Worm (Caenorhabditis elegans) whole organism, L1 larva: Measurements from ENCODE around the gene sptl-1.

ENCODE experiments used
- C04F5.9 ChIP-seq: sonication (generic microtip); optimal IDR thresholded peaks from 2 replicates; lab custom pipeline; 2016; ENCODE audit warnings: missing genetic modification characterization, missing compliant biosample characterization
- C16A3.4 ChIP-seq: fragments of 150-350 bp; optimal IDR thresholded peaks from 2 replicates; lab custom pipeline; 2014; ENCODE audit warnings: missing biosample characterization, missing genetic modification characterization
- Y116A8C.19 ChIP-seq: sonication (generic microtip); optimal IDR thresholded peaks from 2 replicates; lab custom pipeline; 2016; ENCODE audit warnings: missing compliant biosample characterization, missing genetic modification characterization, borderline replicate concordance
- alr-1 ChIP-seq: fragments of 200-800 bp; sonication (Bioruptor generic); optimal IDR thresholded peaks from 2 replicates; lab custom pipeline; 2018; ENCODE audit warnings: borderline replicate concordance, mild to moderate bottlenecking, missing genetic modification characterization, missing compliant biosample characterization
- blmp-1 ChIP-seq: fragments of 150-350 bp; optimal IDR thresholded peaks from 2 replicates; lab custom pipeline; 2014; ENCODE audit warnings: missing biosample characterization, missing genetic modification characterization
- ceh-8 ChIP-seq: fragments of 200-800 bp; sonication (Bioruptor generic); optimal IDR thresholded peaks from 2 replicates; lab custom pipeline; 2018; ENCODE audit warnings: mild to moderate bottlenecking, missing genetic modification characterization, moderate library complexity, missing compliant biosample characterization
- ceh-88 ChIP-seq: fragments of 200-800 bp; sonication (Bioruptor generic); IDR thresholded peaks from 2 replicates; pipeline ENCODE4 v1.3.6; 2022; ENCODE audit warnings: missing genetic modification characterization, missing compliant biosample characterization
- dsc-1 ChIP-seq: sonication (generic microtip); optimal IDR thresholded peaks from 2 replicates; lab custom pipeline; 2016; ENCODE audit warnings: mild to moderate bottlenecking, missing genetic modification characterization, missing compliant biosample characterization
- egl-13 ChIP-seq: sonication (generic microtip); optimal IDR thresholded peaks from 2 replicates; lab custom pipeline; 2016; ENCODE audit warnings: missing genotype, missing genetic modification reagents, missing genetic modification characterization, missing compliant biosample characterization
- elt-2 ChIP-seq: sonication (generic microtip); optimal IDR thresholded peaks from 2 replicates; lab custom pipeline; 2016; ENCODE audit warnings: missing genetic modification characterization, mild to moderate bottlenecking, inconsistent platforms, missing compliant biosample characterization, missing genetic modification reagents
- ets-5 ChIP-seq: fragments of 200-800 bp; sonication (Bioruptor generic); IDR thresholded peaks from 2 replicates; pipeline ENCODE4 v1.3.6; 2022; ENCODE audit warnings: missing genetic modification characterization, missing compliant biosample characterization
- fos-1 ChIP-seq: fragments of 150-350 bp; optimal IDR thresholded peaks from 2 replicates; lab custom pipeline; 2014; ENCODE audit warnings: missing biosample characterization, missing genetic modification characterization
- isw-1 ChIP-seq: fragments of 200-800 bp; sonication (Bioruptor generic); IDR thresholded peaks from 2 replicates; pipeline ENCODE4 v1.3.6; 2022; ENCODE audit warnings: missing genetic modification characterization, missing compliant biosample characterization
- jun-1 ChIP-seq: fragments of 150-350 bp; optimal IDR thresholded peaks from 2 replicates; lab custom pipeline; 2014; ENCODE audit warnings: missing biosample characterization, missing genetic modification reagents, missing genetic modification characterization
- lin-13 ChIP-seq: fragments of 150-350 bp; optimal IDR thresholded peaks from 2 replicates; lab custom pipeline; 2014; ENCODE audit warnings: missing biosample characterization, missing genetic modification reagents, missing genetic modification characterization
- lin-14 ChIP-seq: fragments of 200-800 bp; sonication (Bioruptor generic); optimal IDR thresholded peaks from 2 replicates; lab custom pipeline; 2018; ENCODE audit warnings: mild to moderate bottlenecking, missing genetic modification characterization, moderate library complexity, missing compliant biosample characterization
- lin-35 ChIP-seq, 2 experiments: fragments of 150-350 bp; optimal IDR thresholded peaks; 2 replicates each; lab custom pipeline; 2014; ENCODE audit warnings: missing biosample characterization in 2 of 2, missing genetic modification characterization in 2 of 2, missing genetic modification reagents in 2 of 2
- lin-39 ChIP-seq: fragments of 150-350 bp; optimal IDR thresholded peaks from 2 replicates; lab custom pipeline; 2014; ENCODE audit warnings: missing biosample characterization, missing genetic modification reagents, missing genetic modification characterization
- lsy-2 ChIP-seq, 2 experiments: fragments of 150-350 bp; optimal IDR thresholded peaks; 2 replicates each; lab custom pipeline; 2014; ENCODE audit warnings: missing biosample characterization in 2 of 2, missing genetic modification characterization in 2 of 2
- mdl-1 ChIP-seq, 2 experiments: fragments of 150-350 bp; optimal IDR thresholded peaks; 2 replicates each; lab custom pipeline; 2014 to 2017; ENCODE audit warnings: missing biosample characterization in 2 of 2, missing genetic modification characterization in 2 of 2, inconsistent platforms in 1 of 2
- nhr-11 ChIP-seq: fragments of 150-350 bp; optimal IDR thresholded peaks from 2 replicates; lab custom pipeline; 2014; ENCODE audit warnings: missing biosample characterization, missing genetic modification characterization
- nhr-19 ChIP-seq: fragments of 200-800 bp; sonication (Bioruptor generic); conservative IDR thresholded peaks from 2 replicates; pipeline ENCODE4 v1.3.6; 2022; ENCODE audit warnings: missing genetic modification characterization, missing compliant biosample characterization
- nhr-20 ChIP-seq: sonication (generic microtip); optimal IDR thresholded peaks from 2 replicates; lab custom pipeline; 2016; ENCODE audit warnings: mild to moderate bottlenecking, missing genetic modification characterization, missing compliant biosample characterization
- nhr-237 ChIP-seq: fragments of 150-350 bp; optimal IDR thresholded peaks from 2 replicates; lab custom pipeline; 2014; ENCODE audit warnings: missing biosample characterization, missing genetic modification characterization
- nhr-71 ChIP-seq: sonication (generic microtip); optimal IDR thresholded peaks from 2 replicates; lab custom pipeline; 2016; ENCODE audit warnings: mild to moderate bottlenecking, missing genetic modification characterization, moderate library complexity, missing compliant biosample characterization
- nhr-77 ChIP-seq: fragments of 150-350 bp; optimal IDR thresholded peaks from 2 replicates; lab custom pipeline; 2014; ENCODE audit warnings: missing biosample characterization, missing genetic modification characterization
- nhr-85 ChIP-seq: sonication (generic microtip); peaks from one replicate; lab custom pipeline; 2016; ENCODE audit warnings: missing genetic modification characterization, inconsistent platforms, missing compliant biosample characterization
- pag-3 ChIP-seq: sonication (generic microtip); optimal IDR thresholded peaks from 2 replicates; lab custom pipeline; 2017; ENCODE audit warnings: missing genetic modification characterization, mild to moderate bottlenecking, missing compliant biosample characterization, antibody characterized with exemption, borderline replicate concordance; ENCODE audit not compliant: insufficient read depth
- rnt-1 ChIP-seq: sonication (generic microtip); optimal IDR thresholded peaks from 2 replicates; lab custom pipeline; 2016; ENCODE audit warnings: mild to moderate bottlenecking, missing genetic modification characterization, moderate library complexity, missing compliant biosample characterization
- skn-1 ChIP-seq: fragments of 150-350 bp; optimal IDR thresholded peaks from 2 replicates; lab custom pipeline; 2014; ENCODE audit warnings: missing biosample characterization, missing genetic modification characterization
- snpc-4 ChIP-seq: fragments of 150-350 bp; optimal IDR thresholded peaks from 2 replicates; lab custom pipeline; 2014; ENCODE audit warnings: missing biosample characterization, missing genetic modification characterization
- swsn-7 ChIP-seq: sonication (generic microtip); optimal IDR thresholded peaks from 2 replicates; lab custom pipeline; 2016; ENCODE audit warnings: missing genetic modification characterization, missing compliant biosample characterization
- tbx-2 ChIP-seq: sonication (generic microtip); optimal IDR thresholded peaks from 2 replicates; lab custom pipeline; 2016; ENCODE audit warnings: missing genetic modification characterization, missing compliant biosample characterization
- unc-86 ChIP-seq: sonication (generic microtip); optimal IDR thresholded peaks from 2 replicates; lab custom pipeline; 2016; ENCODE audit warnings: missing genetic modification characterization, missing compliant biosample characterization
- unc-98 ChIP-seq: fragments of 200-800 bp; sonication (Bioruptor generic); IDR thresholded peaks from 2 replicates; pipeline ENCODE4 v1.3.6; 2022; ENCODE audit warnings: missing genetic modification characterization, missing compliant biosample characterization
- xbp-1 ChIP-seq: sonication (generic microtip); optimal IDR thresholded peaks from 2 replicates; lab custom pipeline; 2016; ENCODE audit warnings: missing genetic modification characterization, missing compliant biosample characterization
- zag-1 ChIP-seq: fragments of 150-350 bp; optimal IDR thresholded peaks from 2 replicates; lab custom pipeline; 2014; ENCODE audit warnings: missing biosample characterization, missing genetic modification characterization
- ztf-4 ChIP-seq: fragments of 150-350 bp; optimal IDR thresholded peaks from 2 replicates; lab custom pipeline; 2014; ENCODE audit warnings: missing biosample characterization, missing genetic modification characterization

Gene sptl-1

DNA sequence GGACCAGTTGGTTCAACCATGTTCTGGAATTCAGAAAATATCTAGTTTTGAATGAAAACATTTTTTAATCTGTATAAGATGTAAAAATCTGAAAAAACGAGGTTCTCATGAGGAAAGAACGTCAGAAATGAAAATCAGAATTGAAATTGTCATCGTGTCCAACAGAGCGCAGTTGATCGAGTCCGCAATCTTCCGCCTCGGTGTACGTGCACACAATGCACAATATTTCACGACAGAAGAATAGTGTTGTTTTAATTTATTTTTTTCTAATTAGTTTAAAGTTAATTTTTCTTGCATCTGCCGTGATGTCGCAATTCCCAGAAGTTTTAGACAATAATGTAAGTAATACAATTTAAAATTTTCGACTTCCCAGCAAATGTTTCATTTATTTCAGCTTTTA, 7.8 kb upstream of the sptl-1 start, which contains the start of gene nfyc-1 (continued):
- peak in 1 of 2 experiments; percentile 73 for TF ChIP-seq mdl-1 (tag; optimal IDR thresholded peaks at IDR 0.05; lab: Kevin White, UChicago)
- peak; percentile 100 for TF ChIP-seq skn-1
- peak; percentile 25 for TF ChIP-seq ztf-4
- TF ChIP-seq lin-14 (GFP tag; lab: Kevin White, UChicago) = no peak
- peak; percentile 50 for TF ChIP-seq unc-86 (tag; lab: Kevin White, UChicago)
- TF ChIP-seq tbx-2 (tag; lab: Kevin White, UChicago) = peak; percentile 66
- no peak for TF ChIP-seq pag-3 (tag; lab: Kevin White, UChicago)
- peak; percentile 17 for TF ChIP-seq dsc-1 (tag; lab: Kevin White, UChicago)
- peak; percentile 64 for TF ChIP-seq swsn-7 (tag; lab: Kevin White, UChicago)
- no peak for TF ChIP-seq nhr-11 (tag; lab: Kevin White, UChicago)
- peak; percentile 76 to 86 for TF ChIP-seq lin-35 (GFP tag; optimal IDR thresholded peaks at IDR 0.05; lab: Kevin White, UChicago)
- peak; percentile 26 for TF ChIP-seq snpc-4 (tag; lab: Kevin White, UChicago)
- no peak for TF ChIP-seq Y116A8C.19 (tag; lab: Kevin White, UChicago)
- TF ChIP-seq C04F5.9 = peak; percentile 21
- TF ChIP-seq C16A3.4 (tag; lab: Kevin White, UChicago) = peak; percentile 74
- no peak for TF ChIP-seq zag-1 (tag; lab: Kevin White, UChicago)
- peak; percentile 74 for TF ChIP-seq blmp-1 (tag; lab: Kevin White, UChicago)
- peak; percentile 75 to 88 for TF ChIP-seq lsy-2 (tag; optimal IDR thresholded peaks at IDR 0.05; lab: Kevin White, UChicago)
- no peak for TF ChIP-seq elt-2
- no peak for TF ChIP-seq ets-5 (GFP tag; lab: Robert Waterston, UW)
- peak; percentile 24 for TF ChIP-seq nhr-237 (tag; lab: Kevin White, UChicago)
- TF ChIP-seq fos-1 (tag; lab: Kevin White, UChicago) = peak; percentile 25
- peak; percentile 78 for TF ChIP-seq nhr-71 (tag; lab: Kevin White, UChicago)
- TF ChIP-seq nhr-19 = peak; percentile 23; the same call in 1 of the 2 replicates
- peak; percentile 64 for TF ChIP-seq xbp-1 (tag; lab: Kevin White, UChicago)
- peak; percentile 61 for TF ChIP-seq nhr-20 (tag; lab: Kevin White, UChicago)
- TF ChIP-seq lin-13 (GFP tag; lab: Kevin White, UChicago) = peak; percentile 42
- TF ChIP-seq unc-98 (GFP tag; lab: Robert Waterston, UW) = no peak
- TF ChIP-seq egl-13 = peak; percentile 8
- peak; percentile 68 for TF ChIP-seq isw-1 (GFP tag; lab: Robert Waterston, UW)
- TF ChIP-seq, all 84 proteins: peak for 39

DNA sequence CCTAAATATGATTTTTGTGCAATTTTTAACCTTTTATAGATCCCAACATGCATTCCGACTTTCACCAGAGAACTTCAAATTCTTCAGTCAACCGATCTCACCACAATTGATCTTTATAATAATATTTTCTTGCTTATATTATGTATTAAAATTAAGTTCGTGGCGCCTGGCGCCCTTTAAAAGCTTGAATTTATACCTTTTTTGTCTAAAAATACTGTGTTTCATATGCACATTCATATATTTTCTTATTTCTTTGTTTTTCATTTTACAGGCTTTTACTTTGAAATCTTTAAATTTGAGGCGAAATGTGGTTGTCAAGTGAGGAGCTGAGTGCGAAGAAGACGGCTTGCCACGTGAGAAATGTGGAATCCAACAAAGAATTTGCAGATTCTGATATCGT, 6.7 kb upstream of the sptl-1 start, which contains the start of gene rpoa-49:
Gene rpoa-49, plus strand, starts transcription at position 301 of the 400 bp plus-strand sequence.
- TF ChIP-seq pag-3 (tag; lab: Kevin White, UChicago) = no peak
- TF ChIP-seq nhr-77 (tag; lab: Kevin White, UChicago) = no peak
- TF ChIP-seq C04F5.9 = no peak
- no peak for TF ChIP-seq jun-1 (tag; lab: Kevin White, UChicago)
- TF ChIP-seq, all 84 proteins: peak for 0

- TF ChIP-seq rnt-1 (no peak), nhr-85 (peak; percentile 59), dsc-1 (tag; lab: Kevin White, UChicago) (no peak)
Observed at ce11 chrII:46116-46515, 5.3 kb upstream of the sptl-1 start, which contains the start of gene rpt-4. Gene rpt-4 (minus strand): TSS chrII:46216.

- TF ChIP-seq lin-39 (no peak), alr-1 (tag; lab: Kevin White, UChicago) (no peak), ceh-8 (GFP tag; lab: Kevin White, UChicago) (no peak), dsc-1 (tag; lab: Kevin White, UChicago) (no peak), nhr-11 (tag; lab: Kevin White, UChicago) (no peak), ceh-88 (GFP tag; lab: Robert Waterston, UW) (no peak)
- TF ChIP-seq, all 84 proteins: peak for 0
Observed at ce11 chrII:47280-47679, 4.2 kb upstream of the sptl-1 start, which contains the start of gene C23H3.5. Gene C23H3.5 (plus strand): TSS chrII:47580.
